Worm (Caenorhabditis elegans): ENCODE results near the gene ntl-9.

ce11 chrIII:4918906-4919305 lies 25.4 kb upstream of the ntl-9 start:
- TF ChIP-seq hlh-15 (tag; optimal IDR thresholded peaks at IDR 0.05): no peak
- no peak for TF ChIP-seq pha-2 (tag; optimal IDR thresholded peaks at IDR 0.05)
- TF ChIP-seq hlh-8 (tag; optimal IDR thresholded peaks at IDR 0.05): no peak
- TF ChIP-seq che-1 (tag; optimal IDR thresholded peaks at IDR 0.05): no peak
- no peak for TF ChIP-seq ceh-45 (GFP tag; IDR thresholded peaks at IDR 0.05)
